Worm (Caenorhabditis elegans) whole organism, late embryonic: ENCODE measurements around the gene scc-3.

Experiments
- K09A11.1 ChIP-seq: sonication (generic microtip); optimal IDR thresholded peaks from 2 replicates; lab custom pipeline; 2017; ENCODE audit warnings: antibody characterized with exemption, mild to moderate bottlenecking, missing genetic modification characterization, missing compliant biosample characterization; ENCODE audit not compliant: insufficient read depth
- ahr-1 ChIP-seq: sonication (generic microtip); optimal IDR thresholded peaks from 2 replicates; lab custom pipeline; 2016; ENCODE audit warnings: missing genetic modification characterization, missing compliant biosample characterization
- ama-1 ChIP-seq: fragments of 150-350 bp; optimal IDR thresholded peaks from 2 replicates; lab custom pipeline; 2014
- ceh-30 ChIP-seq: fragments of 150-350 bp; optimal IDR thresholded peaks from 2 replicates; lab custom pipeline; 2014; ENCODE audit warnings: missing biosample characterization, missing genetic modification characterization
- ceh-45 ChIP-seq: fragments of 200-800 bp; sonication (Bioruptor generic); IDR thresholded peaks from 2 replicates; pipeline ENCODE4 v1.3.6; 2022; ENCODE audit warnings: missing genetic modification reagents, missing genetic modification characterization, missing compliant biosample characterization
- dve-1 ChIP-seq: sonication (generic microtip); optimal IDR thresholded peaks from 2 replicates; lab custom pipeline; 2017; ENCODE audit warnings: antibody characterized with exemption, mild to moderate bottlenecking, missing genetic modification characterization, missing compliant biosample characterization
- fkh-10 ChIP-seq: fragments of 150-350 bp; optimal IDR thresholded peaks from 2 replicates; lab custom pipeline; 2014; ENCODE audit warnings: missing biosample characterization, missing genetic modification reagents, missing genetic modification characterization
- hlh-30 ChIP-seq: sonication (generic microtip); optimal IDR thresholded peaks from 2 replicates; lab custom pipeline; 2017; ENCODE audit warnings: antibody characterized with exemption, missing genetic modification characterization, missing compliant biosample characterization; ENCODE audit not compliant: insufficient read depth
- hlh-8 ChIP-seq: sonication (generic microtip); optimal IDR thresholded peaks from 2 replicates; lab custom pipeline; 2016; ENCODE audit warnings: missing genotype, missing genetic modification characterization, missing compliant biosample characterization
- pha-4 ChIP-seq: fragments of 150-350 bp; optimal IDR thresholded peaks from 2 replicates; lab custom pipeline; 2018; ENCODE audit warnings: missing biosample characterization, missing genetic modification reagents, missing genetic modification characterization
- unc-55 ChIP-seq: sonication (generic microtip); optimal IDR thresholded peaks from 2 replicates; lab custom pipeline; 2017; ENCODE audit warnings: missing biosample characterization, missing genetic modification reagents, missing genetic modification characterization
- unc-86 ChIP-seq: sonication (generic microtip); optimal IDR thresholded peaks from 2 replicates; lab custom pipeline; 2016; ENCODE audit warnings: missing genetic modification characterization, missing compliant biosample characterization

DNA sequence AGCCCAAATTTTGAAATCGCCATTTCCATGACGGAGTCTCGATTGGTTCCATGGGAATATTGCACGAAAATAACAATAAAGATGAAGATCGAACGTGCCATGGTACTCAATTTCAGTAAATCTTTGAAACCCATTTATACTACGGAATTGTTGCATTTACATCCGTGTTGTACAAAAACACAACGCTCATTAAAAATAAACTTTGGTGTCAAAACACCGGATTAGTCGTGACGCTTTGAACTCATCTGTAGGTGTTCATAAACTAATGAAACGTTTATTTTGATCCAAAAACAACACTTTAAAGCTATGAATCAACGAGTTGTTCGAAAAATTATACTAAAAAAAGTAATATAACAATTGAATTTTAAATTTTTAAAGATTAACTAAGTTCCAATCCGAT lies 49.6 kb upstream of the scc-3 start, which contains the start of gene R11D1.4:
- TF ChIP-seq pha-4 (no peak), K09A11.1 (no peak), hlh-30 (tag; lab: Kevin White, UChicago) (no peak), ama-1 (lab: Kevin White, UChicago) (no peak), ceh-30 (tag; lab: Kevin White, UChicago) (no peak), hlh-8 (tag; lab: Kevin White, UChicago) (no peak), dve-1 (no peak), ahr-1 (tag; lab: Kevin White, UChicago) (no peak), ceh-45 (GFP tag; lab: Robert Waterston, UW) (no peak), fkh-10 (no peak), unc-86 (tag; lab: Kevin White, UChicago) (no peak), unc-55 (GFP tag; lab: Kevin White, UChicago) (no peak)
